Worm (Caenorhabditis elegans) whole organism, midembryonic: ENCODE measurements around the gene F56D6.6.

Source experiments
- T22C8.4 ChIP-seq: fragments of 200-800 bp; sonication (Bioruptor generic); IDR thresholded peaks from 2 replicates; pipeline ENCODE4 v1.3.6; 2022; ENCODE audit warnings: missing genetic modification characterization, missing compliant biosample characterization
- cog-1 ChIP-seq: sonication (generic microtip); optimal IDR thresholded peaks from 2 replicates; lab custom pipeline; 2016; ENCODE audit warnings: missing genetic modification characterization, missing compliant biosample characterization
- flt-1 ChIP-seq: fragments of 200-800 bp; sonication (Bioruptor generic); IDR thresholded peaks from 2 replicates; pipeline ENCODE4 v1.3.6; 2022; ENCODE audit warnings: missing genetic modification characterization, missing compliant biosample characterization
- klf-2 ChIP-seq: fragments of 200-800 bp; sonication (Bioruptor generic); conservative IDR thresholded peaks from 2 replicates; pipeline ENCODE4 v1.3.6; 2022; ENCODE audit warnings: missing genetic modification reagents, missing genetic modification characterization, missing compliant biosample characterization
- med-1 ChIP-seq: sonication (generic microtip); optimal IDR thresholded peaks from 2 replicates; lab custom pipeline; 2017; ENCODE audit warnings: missing genetic modification characterization, mild to moderate bottlenecking, missing compliant biosample characterization, antibody characterized with exemption, missing genetic modification reagents; ENCODE audit not compliant: insufficient read depth
- ref-1 ChIP-seq: fragments of 200-800 bp; sonication (Bioruptor generic); conservative IDR thresholded peaks from 2 replicates; pipeline ENCODE4 v1.3.6; 2022; ENCODE audit warnings: missing genetic modification reagents, missing genetic modification characterization, missing compliant biosample characterization
- tab-1 ChIP-seq: fragments of 200-800 bp; sonication (Bioruptor generic); IDR thresholded peaks from 2 replicates; pipeline ENCODE4 v1.3.6; 2022; ENCODE audit warnings: missing genetic modification characterization, missing compliant biosample characterization
- ztf-23 ChIP-seq: fragments of 200-800 bp; sonication (Bioruptor generic); IDR thresholded peaks from 2 replicates; pipeline ENCODE4 v1.3.6; 2022; ENCODE audit warnings: missing genetic modification reagents, missing genetic modification characterization, missing compliant biosample characterization
- ztf-29 ChIP-seq: fragments of 200-800 bp; sonication (Bioruptor generic); IDR thresholded peaks from 2 replicates; pipeline ENCODE4 v1.3.6; 2022; ENCODE audit warnings: missing genetic modification reagents, missing genetic modification characterization, missing compliant biosample characterization

The F56D6.6 gene

ce11 chrIV:3881119-3881518 lies 21.9 kb upstream of the F56D6.6 start, which contains the start of the genes F37C4.8 and oac-23:
Gene F37C4.8 (minus strand): TSS chrIV:3881219.
Gene oac-23 (plus strand): TSS chrIV:3881441.
- TF ChIP-seq ref-1 (GFP tag; lab: Robert Waterston, UW) (no peak), cog-1 (no peak)

ce11 chrIV:3885369-3885768 lies 17.7 kb upstream of the F56D6.6 start, which contains the start of gene oac-22:
Gene oac-22 (plus strand): TSS chrIV:3885669.
- TF ChIP-seq tab-1 (no peak), cog-1 (no peak), T22C8.4 (GFP tag; lab: Robert Waterston, UW) (no peak), ref-1 (GFP tag; lab: Robert Waterston, UW) (no peak), med-1 (GFP tag; lab: Kevin White, UChicago) (no peak), klf-2 (GFP tag; lab: Robert Waterston, UW) (no peak), ztf-29 (no peak), flt-1 (GFP tag; lab: Robert Waterston, UW) (no peak), ztf-23 (GFP tag; lab: Robert Waterston, UW) (no peak)

- TF ChIP-seq ztf-29, result no peak
- no peak for TF ChIP-seq ztf-23 (GFP tag; lab: Robert Waterston, UW)
- TF ChIP-seq flt-1 (GFP tag; lab: Robert Waterston, UW), result no peak
- no peak for TF ChIP-seq tab-1
- TF ChIP-seq med-1 (GFP tag; lab: Kevin White, UChicago), result no peak
- no peak for TF ChIP-seq T22C8.4 (GFP tag; lab: Robert Waterston, UW)
- no peak for TF ChIP-seq ref-1 (GFP tag; lab: Robert Waterston, UW)
- TF ChIP-seq klf-2 (GFP tag; lab: Robert Waterston, UW), result no peak
- no peak for TF ChIP-seq cog-1
Measured at ce11 chrIV:3888963-3889362, 14.1 kb upstream of the F56D6.6 start, which contains the start of gene oac-21. Gene oac-21 (plus strand): TSS chrIV:3889263.

ce11 chrIV:3892027-3892426 lies 11.0 kb upstream of the F56D6.6 start, which contains the start of gene F56D6.9:
Gene F56D6.9 (plus strand): TSS chrIV:3892327.
- TF ChIP-seq cog-1 (no peak), med-1 (GFP tag; lab: Kevin White, UChicago) (no peak), T22C8.4 (GFP tag; lab: Robert Waterston, UW) (no peak), ref-1 (GFP tag; lab: Robert Waterston, UW) (no peak), klf-2 (GFP tag; lab: Robert Waterston, UW) (no peak), tab-1 (no peak), ztf-29 (no peak), ztf-23 (GFP tag; lab: Robert Waterston, UW) (no peak), flt-1 (GFP tag; lab: Robert Waterston, UW) (no peak)

ce11 chrIV:3894004-3894480 lies 9.0 kb upstream of the F56D6.6 start, which contains the start of gene F56D6.8:
Gene F56D6.8 (minus strand): TSS chrIV:3894430.
- TF ChIP-seq tab-1, result no peak
- no peak for TF ChIP-seq ztf-29
- no peak for TF ChIP-seq cog-1
- TF ChIP-seq ztf-23 (GFP tag; lab: Robert Waterston, UW), result no peak
- TF ChIP-seq flt-1 (GFP tag; lab: Robert Waterston, UW), result no peak
- no peak for TF ChIP-seq ref-1 (GFP tag; lab: Robert Waterston, UW)
- no peak for TF ChIP-seq klf-2 (GFP tag; lab: Robert Waterston, UW)
- no peak for TF ChIP-seq T22C8.4 (GFP tag; lab: Robert Waterston, UW)
- TF ChIP-seq med-1 (GFP tag; lab: Kevin White, UChicago), result no peak

- TF ChIP-seq tab-1 (no peak), ref-1 (GFP tag; lab: Robert Waterston, UW) (no peak), T22C8.4 (GFP tag; lab: Robert Waterston, UW) (no peak), klf-2 (GFP tag; lab: Robert Waterston, UW) (no peak), cog-1 (no peak), med-1 (GFP tag; lab: Kevin White, UChicago) (no peak), flt-1 (GFP tag; lab: Robert Waterston, UW) (no peak), ztf-29 (no peak), ztf-23 (GFP tag; lab: Robert Waterston, UW) (no peak)
Measured at ce11 chrIV:3894770-3895169, 8.3 kb upstream of the F56D6.6 start, which contains the start of gene dct-8. Gene dct-8 (plus strand): TSS chrIV:3895070.

- TF ChIP-seq T22C8.4 (GFP tag; lab: Robert Waterston, UW) (no peak), ztf-29 (no peak)
Measured at ce11 chrIV:3899719-3900554, 3.1 kb upstream of the F56D6.6 start, which contains the start of gene srz-62. Gene srz-62 (plus strand): TSS chrIV:3900504.

- TF ChIP-seq ref-1 (GFP tag; lab: Robert Waterston, UW) (no peak), klf-2 (GFP tag; lab: Robert Waterston, UW) (no peak), ztf-23 (GFP tag; lab: Robert Waterston, UW) (no peak), med-1 (GFP tag; lab: Kevin White, UChicago) (no peak), flt-1 (GFP tag; lab: Robert Waterston, UW) (no peak), tab-1 (no peak), cog-1 (no peak), T22C8.4 (GFP tag; lab: Robert Waterston, UW) (no peak), ztf-29 (no peak)
Measured at ce11 chrIV:3904620-3905019, 1.6 kb downstream of the F56D6.6 start, which contains the start of gene F56D6.21. Gene F56D6.21 (plus strand): TSS chrIV:3904920.

- no peak for TF ChIP-seq ztf-23 (GFP tag; lab: Robert Waterston, UW)
- TF ChIP-seq cog-1, result no peak
- no peak for TF ChIP-seq klf-2 (GFP tag; lab: Robert Waterston, UW)
- no peak for TF ChIP-seq tab-1
- no peak for TF ChIP-seq med-1 (GFP tag; lab: Kevin White, UChicago)
- no peak for TF ChIP-seq ztf-29
- no peak for TF ChIP-seq ref-1 (GFP tag; lab: Robert Waterston, UW)
- TF ChIP-seq flt-1 (GFP tag; lab: Robert Waterston, UW), result no peak
- no peak for TF ChIP-seq T22C8.4 (GFP tag; lab: Robert Waterston, UW)
Measured at ce11 chrIV:3906393-3906792, 3.3 kb downstream of the F56D6.6 start, which contains the start of gene F56D6.11. Gene F56D6.11 (minus strand): TSS chrIV:3906493.
